Worm (Caenorhabditis elegans) whole organism, L4 larva: ENCODE measurements around the gene F35E8.6.
A peak's percentile ranks its signal among the peaks of the same experiment; 100 is the strongest.

Experiments
- F26F4.8 ChIP-seq: fragments of 200-800 bp; sonication (Bioruptor generic); conservative IDR thresholded peaks from 2 replicates; pipeline ENCODE4 v1.3.6; 2022; ENCODE audit warnings: missing genetic modification characterization, missing compliant biosample characterization
- T26A8.4 ChIP-seq: fragments of 200-800 bp; sonication (Bioruptor generic); IDR thresholded peaks from 2 replicates; pipeline ENCODE4 v1.3.6; 2022; ENCODE audit warnings: missing genetic modification characterization, missing compliant biosample characterization
- Y5F2A.4 ChIP-seq: fragments of 200-800 bp; sonication (Bioruptor generic); optimal IDR thresholded peaks from 2 replicates; lab custom pipeline; 2018; ENCODE audit warnings: mild to moderate bottlenecking, missing genetic modification characterization, missing compliant biosample characterization
- ceh-20 ChIP-seq: fragments of 200-800 bp; sonication (Bioruptor generic); IDR thresholded peaks from 2 replicates; pipeline ENCODE4 v1.3.6; 2022; ENCODE audit warnings: missing genetic modification reagents, missing genetic modification characterization, missing compliant biosample characterization
- ceh-28 ChIP-seq: fragments of 150-350 bp; optimal IDR thresholded peaks from 2 replicates; lab custom pipeline; 2014; ENCODE audit warnings: missing biosample characterization, missing genetic modification reagents, missing genetic modification characterization
- ceh-32 ChIP-seq: sonication (generic microtip); optimal IDR thresholded peaks from 2 replicates; lab custom pipeline; 2016; ENCODE audit warnings: mild to moderate bottlenecking, missing genetic modification characterization, missing compliant biosample characterization; ENCODE audit not compliant: poor library complexity
- ceh-44 ChIP-seq: fragments of 200-800 bp; sonication (Bioruptor generic); IDR thresholded peaks from 2 replicates; pipeline ENCODE4 v1.3.6; 2022; ENCODE audit warnings: missing genetic modification reagents, missing genetic modification characterization, missing compliant biosample characterization
- ceh-62 ChIP-seq: sonication (generic microtip); optimal IDR thresholded peaks from 2 replicates; lab custom pipeline; 2017; ENCODE audit warnings: missing biosample characterization, missing genetic modification characterization
- ceh-82 ChIP-seq: sonication (generic microtip); optimal IDR thresholded peaks from 2 replicates; lab custom pipeline; 2017; ENCODE audit warnings: missing biosample characterization, missing genetic modification characterization
- ces-1 ChIP-seq: fragments of 150-350 bp; sonication (generic microtip); optimal IDR thresholded peaks from 4 replicates; lab custom pipeline; 2014; ENCODE audit warnings: missing biosample characterization, missing genetic modification reagents, missing genetic modification characterization
- ctbp-1 ChIP-seq: fragments of 200-800 bp; sonication (Bioruptor generic); IDR thresholded peaks from 2 replicates; pipeline ENCODE4 v1.3.6; 2022; ENCODE audit warnings: missing genetic modification reagents, missing genetic modification characterization, missing compliant biosample characterization
- daf-12 ChIP-seq: fragments of 150-350 bp; optimal IDR thresholded peaks from 2 replicates; lab custom pipeline; 2014; ENCODE audit warnings: missing biosample characterization, missing genetic modification reagents, missing genetic modification characterization
- daf-16 ChIP-seq, 3 experiments: sonication (generic microtip); optimal IDR thresholded peaks; 2 replicates each; lab custom pipeline; 2016 to 2017; ENCODE audit warnings: missing genetic modification characterization in 3 of 3, missing genetic modification reagents in 3 of 3, mild to moderate bottlenecking in 2 of 3, missing compliant biosample characterization in 2 of 3, missing biosample characterization in 1 of 3, moderate library complexity in 1 of 3
- dmd-6 ChIP-seq: fragments of 200-800 bp; sonication (Bioruptor generic); IDR thresholded peaks from 2 replicates; pipeline ENCODE4 v1.3.6; 2022; ENCODE audit warnings: missing genetic modification reagents, missing genetic modification characterization, missing compliant biosample characterization
- duxl-1 ChIP-seq: sonication (generic microtip); optimal IDR thresholded peaks from 2 replicates; lab custom pipeline; 2016; ENCODE audit warnings: mild to moderate bottlenecking, missing genetic modification characterization, moderate library complexity, missing compliant biosample characterization; ENCODE audit not compliant: poor library complexity
- dve-1 ChIP-seq: sonication (generic microtip); optimal IDR thresholded peaks from 2 replicates; lab custom pipeline; 2017; ENCODE audit warnings: antibody characterized with exemption, mild to moderate bottlenecking, missing genetic modification characterization, missing compliant biosample characterization; ENCODE audit not compliant: insufficient read depth
- egl-27 ChIP-seq: sonication (generic microtip); optimal IDR thresholded peaks from 3 replicates; lab custom pipeline; 2017; ENCODE audit warnings: missing biosample characterization, missing genetic modification reagents, missing genetic modification characterization
- gei-8 ChIP-seq: fragments of 200-800 bp; sonication (Bioruptor generic); optimal IDR thresholded peaks from 2 replicates; lab custom pipeline; 2018; ENCODE audit warnings: mild to moderate bottlenecking, missing genetic modification characterization, missing compliant biosample characterization
- hlh-11 ChIP-seq: fragments of 200-800 bp; sonication (Bioruptor generic); optimal IDR thresholded peaks from 2 replicates; lab custom pipeline; 2018; ENCODE audit warnings: mild to moderate bottlenecking, missing genetic modification characterization, missing compliant biosample characterization
- hlh-30 ChIP-seq: sonication (generic microtip); optimal IDR thresholded peaks from 2 replicates; lab custom pipeline; 2017; ENCODE audit warnings: antibody characterized with exemption, mild to moderate bottlenecking, missing genetic modification characterization, missing compliant biosample characterization; ENCODE audit not compliant: insufficient read depth
- lin-15B ChIP-seq: fragments of 150-350 bp; sonication (generic microtip); optimal IDR thresholded peaks from 3 replicates; lab custom pipeline; 2014; ENCODE audit warnings: missing biosample characterization, missing genetic modification characterization
- lin-29 ChIP-seq: fragments of 200-800 bp; sonication (Bioruptor generic); IDR thresholded peaks from 2 replicates; pipeline ENCODE4 v1.3.6; 2022; ENCODE audit warnings: missing genetic modification reagents, missing genetic modification characterization, missing compliant biosample characterization
- lin-38 ChIP-seq: fragments of 200-800 bp; sonication (Bioruptor generic); IDR thresholded peaks from 2 replicates; pipeline ENCODE4 v1.3.6; 2022; ENCODE audit warnings: missing genetic modification reagents, missing genetic modification characterization, missing compliant biosample characterization
- lsy-2 ChIP-seq, 2 experiments: fragments of 150-350 bp in 1 of 2; sonication (generic microtip) in 1 of 2; optimal IDR thresholded peaks; 2 replicates each; lab custom pipeline; 2014 to 2017; ENCODE audit warnings: missing biosample characterization in 2 of 2, missing genetic modification characterization in 2 of 2
- mdl-1 ChIP-seq, 2 experiments: fragments of 150-350 bp in 1 of 2; sonication (generic microtip) in 1 of 2; optimal IDR thresholded peaks; 2 replicates each; lab custom pipeline; 2014 to 2017; ENCODE audit warnings: missing biosample characterization in 2 of 2, missing genetic modification characterization in 2 of 2
- mep-1 ChIP-seq: fragments of 150-350 bp; sonication (generic microtip); optimal IDR thresholded peaks from 3 replicates; lab custom pipeline; 2014; ENCODE audit warnings: missing biosample characterization, missing genetic modification characterization
- mes-2 ChIP-seq: sonication (generic microtip); optimal IDR thresholded peaks from 2 replicates; lab custom pipeline; 2016; ENCODE audit warnings: missing genotype, mild to moderate bottlenecking, missing genetic modification characterization, missing compliant biosample characterization; ENCODE audit not compliant: poor library complexity, severe bottlenecking
- mxl-3 ChIP-seq: fragments of 200-800 bp; sonication (Bioruptor generic); optimal IDR thresholded peaks from 2 replicates; lab custom pipeline; 2018; ENCODE audit warnings: mild to moderate bottlenecking, missing genetic modification characterization, missing compliant biosample characterization
- nhr-111 ChIP-seq: fragments of 200-800 bp; sonication (Bioruptor generic); optimal IDR thresholded peaks from 2 replicates; lab custom pipeline; 2018; ENCODE audit warnings: mild to moderate bottlenecking, missing genetic modification characterization, missing compliant biosample characterization
- nhr-25 ChIP-seq: sonication (generic microtip); optimal IDR thresholded peaks from 2 replicates; lab custom pipeline; 2017; ENCODE audit warnings: missing genetic modification characterization, mild to moderate bottlenecking, missing compliant biosample characterization, antibody characterized with exemption, moderate library complexity, borderline replicate concordance; ENCODE audit not compliant: insufficient read depth
- nhr-28 ChIP-seq: fragments of 150-350 bp; optimal IDR thresholded peaks from 2 replicates; lab custom pipeline; 2014; ENCODE audit warnings: missing biosample characterization, missing genetic modification characterization
- nhr-6 ChIP-seq: fragments of 150-350 bp; optimal IDR thresholded peaks from 2 replicates; lab custom pipeline; 2014; ENCODE audit warnings: missing biosample characterization, missing genetic modification characterization
- pqm-1 ChIP-seq: sonication (generic microtip); optimal IDR thresholded peaks from 2 replicates; lab custom pipeline; 2017; ENCODE audit warnings: missing biosample characterization, missing genetic modification characterization
- rbr-2 ChIP-seq: sonication (generic microtip); optimal IDR thresholded peaks from 2 replicates; lab custom pipeline; 2016; ENCODE audit warnings: missing genotype, missing genetic modification characterization, missing compliant biosample characterization
- saeg-2 ChIP-seq: fragments of 200-800 bp; sonication (Bioruptor generic); IDR thresholded peaks from 2 replicates; pipeline ENCODE4 v1.3.6; 2022; ENCODE audit warnings: missing genetic modification reagents, missing genetic modification characterization, missing compliant biosample characterization
- snpc-4 ChIP-seq: fragments of 150-350 bp; optimal IDR thresholded peaks from 2 replicates; lab custom pipeline; 2014; ENCODE audit warnings: missing biosample characterization, missing genetic modification characterization
- tra-1 ChIP-seq: fragments of 200-800 bp; sonication (Bioruptor generic); IDR thresholded peaks from 2 replicates; pipeline ENCODE4 v1.3.6; 2022; ENCODE audit warnings: missing genetic modification reagents, missing genetic modification characterization, missing compliant biosample characterization
- unc-39 ChIP-seq: sonication (generic microtip); optimal IDR thresholded peaks from 2 replicates; lab custom pipeline; 2017; ENCODE audit warnings: missing biosample characterization, missing genetic modification characterization
- unc-62 ChIP-seq, 3 experiments: fragments of 150-350 bp in 1 of 3; sonication (generic microtip); optimal IDR thresholded peaks in 2 of 3; peaks in 1 of 3; 1 replicate in 1 of 3; 2 replicates in 2 of 3; lab custom pipeline; 2014 to 2017; ENCODE audit warnings: missing biosample characterization in 3 of 3, missing genetic modification characterization in 3 of 3, missing genetic modification reagents in 3 of 3, missing genotype in 1 of 3
- vab-7 ChIP-seq: fragments of 200-800 bp; sonication (Bioruptor generic); IDR thresholded peaks from 2 replicates; pipeline ENCODE4 v1.3.6; 2022; ENCODE audit warnings: missing genetic modification reagents, missing genetic modification characterization, missing compliant biosample characterization
- zip-11 ChIP-seq: fragments of 200-800 bp; sonication (Bioruptor generic); IDR thresholded peaks from 2 replicates; pipeline ENCODE4 v1.3.6; 2022; ENCODE audit warnings: missing genetic modification characterization, missing compliant biosample characterization
- ztf-11 ChIP-seq: fragments of 150-350 bp; optimal IDR thresholded peaks from 2 replicates; lab custom pipeline; 2014; ENCODE audit warnings: missing biosample characterization, missing genetic modification characterization
- ztf-7 ChIP-seq: fragments of 150-350 bp; optimal IDR thresholded peaks from 2 replicates; lab custom pipeline; 2014; ENCODE audit warnings: missing biosample characterization, missing genetic modification characterization

The F35E8.6 gene

ce11 chrV:15873762-15874161 is 38.2 kb upstream of the F35E8.6 start (continued):
- TF ChIP-seq ztf-11 (tag; lab: Kevin White, UChicago) (no peak), daf-12 (no peak), duxl-1 (tag; lab: Kevin White, UChicago) (peak; percentile 90), hlh-11 (no peak), saeg-2 (GFP tag; lab: Robert Waterston, UW) (peak; percentile 90), daf-16 (GFP tag; optimal IDR thresholded peaks at IDR 0.05; lab: Kevin White, UChicago) (peak; percentile 75 to 97), daf-16 (tag; optimal IDR thresholded peaks at IDR 0.05; lab: Kevin White, UChicago) (peak; percentile 79), rbr-2 (tag; lab: Kevin White, UChicago) (peak; percentile 87), egl-27 (tag; lab: Kevin White, UChicago) (no peak), ceh-44 (GFP tag; lab: Robert Waterston, UW) (peak; percentile 97), lin-15B (tag; lab: Kevin White, UChicago) (no peak), tra-1 (GFP tag; lab: Robert Waterston, UW) (peak; percentile 96)
- TF ChIP-seq, all 104 proteins: peak for 77

DNA sequence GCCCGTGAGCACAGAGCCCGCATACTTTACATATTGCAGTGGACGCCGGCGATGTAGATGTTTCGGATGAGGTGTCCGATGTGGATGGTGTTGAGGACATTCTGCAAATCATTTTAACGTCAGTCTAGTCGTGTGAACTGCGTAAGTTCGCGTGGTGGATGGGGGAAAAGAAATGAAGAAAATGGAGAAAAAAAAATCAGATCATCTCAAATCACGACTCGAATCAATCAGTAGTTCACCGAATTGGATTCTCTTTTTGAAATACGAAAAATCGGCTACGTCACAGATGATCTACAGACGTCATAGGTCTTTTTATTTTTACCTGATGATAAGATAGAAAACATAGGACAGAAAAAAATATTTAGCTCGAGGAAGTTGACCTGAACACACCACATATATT is 35.6 kb upstream of the F35E8.6 start, which contains the start of gene nhr-102:
Gene nhr-102 (minus strand): TSS at position 101 of the 400 bp plus-strand sequence.
- TF ChIP-seq ces-1 (no peak), dve-1 (tag; lab: Kevin White, UChicago) (peak; percentile 2), T26A8.4 (0 out of 2 replicates have a peak, but pooled peaks have one; percentile 26), dmd-6 (no peak)

- no peak for TF ChIP-seq ceh-62 (tag; lab: Kevin White, UChicago)
- no peak for TF ChIP-seq ztf-11 (tag; lab: Kevin White, UChicago)
- no peak for TF ChIP-seq ceh-20
Observed at ce11 chrV:15879508-15879907, 32.4 kb upstream of the F35E8.6 start, which contains the start of gene nhr-84. Gene nhr-84 (minus strand): TSS chrV:15879608.

DNA sequence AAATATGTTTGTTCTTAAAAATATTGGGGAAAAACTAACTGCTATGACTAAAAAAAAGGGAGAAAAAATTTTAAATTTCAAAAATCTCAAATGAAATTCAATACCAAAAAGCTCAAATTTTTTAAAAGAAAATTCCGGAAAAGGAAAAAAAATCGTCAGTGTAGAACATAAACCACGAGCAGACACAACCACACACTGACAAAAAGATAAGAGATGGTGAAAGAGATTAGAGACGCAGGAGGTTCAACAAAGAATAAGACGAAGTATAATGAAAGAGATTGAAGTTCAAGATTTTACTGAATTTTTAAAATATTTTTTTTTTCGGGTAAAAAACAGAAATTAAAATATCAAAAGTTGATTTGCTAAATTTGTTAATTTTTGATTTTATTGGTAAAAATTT is 31.9 kb upstream of the F35E8.6 start:
- peak; percentile 55 for TF ChIP-seq dve-1 (tag; lab: Kevin White, UChicago)
- no peak for TF ChIP-seq ceh-82
- no peak for TF ChIP-seq ceh-32 (tag; lab: Kevin White, UChicago)
- no peak for TF ChIP-seq mxl-3 (GFP tag; lab: Kevin White, UChicago)
- TF ChIP-seq mep-1: peak; percentile 16
- TF ChIP-seq snpc-4 (tag; lab: Kevin White, UChicago): no peak
- no peak for TF ChIP-seq zip-11 (GFP tag; lab: Robert Waterston, UW)
- TF ChIP-seq nhr-6 (tag; lab: Kevin White, UChicago): no peak
- TF ChIP-seq nhr-25 (tag; lab: Kevin White, UChicago): no peak
- TF ChIP-seq mdl-1 (tag; optimal IDR thresholded peaks at IDR 0.05; lab: Kevin White, UChicago): peak in 1 of 2 experiments; percentile 36
- no peak for TF ChIP-seq ctbp-1 (GFP tag; lab: Robert Waterston, UW)
- TF ChIP-seq lin-38 (GFP tag; lab: Robert Waterston, UW): no peak
- peak in 1 of 2 experiments; percentile 14 for TF ChIP-seq lsy-2 (tag; optimal IDR thresholded peaks at IDR 0.05; lab: Kevin White, UChicago)
- TF ChIP-seq daf-16 (GFP tag; optimal IDR thresholded peaks at IDR 0.05; lab: Kevin White, UChicago): no peak
- TF ChIP-seq daf-16 (tag; optimal IDR thresholded peaks at IDR 0.05; lab: Kevin White, UChicago): peak; percentile 26
- TF ChIP-seq ztf-7: no peak
- TF ChIP-seq nhr-111 (GFP tag; lab: Kevin White, UChicago): no peak
- TF ChIP-seq hlh-30 (tag; lab: Kevin White, UChicago): peak; percentile 40
- TF ChIP-seq nhr-28: peak; percentile 81
- TF ChIP-seq F26F4.8 (GFP tag; lab: Robert Waterston, UW): no peak
- TF ChIP-seq vab-7 (GFP tag; lab: Robert Waterston, UW): no peak
- TF ChIP-seq unc-62 (GFP tag; optimal IDR thresholded peaks at IDR 0.05 in 1 of 2; lab: Kevin White, UChicago): no peak
- TF ChIP-seq unc-62 (tag; optimal IDR thresholded peaks at IDR 0.05; lab: Kevin White, UChicago): no peak
- peak; percentile 59 for TF ChIP-seq pqm-1 (tag; lab: Kevin White, UChicago)
- TF ChIP-seq unc-39 (tag; lab: Kevin White, UChicago): no peak
- no peak for TF ChIP-seq Y5F2A.4 (GFP tag; lab: Kevin White, UChicago)
- TF ChIP-seq gei-8 (GFP tag; lab: Kevin White, UChicago): no peak
- TF ChIP-seq hlh-11: peak; percentile 6
- TF ChIP-seq lin-29 (GFP tag; lab: Robert Waterston, UW): no peak
- TF ChIP-seq mes-2: no peak
- TF ChIP-seq ceh-28 (tag; lab: Kevin White, UChicago): no peak
- TF ChIP-seq dmd-6: peak; percentile 82
